Fruit fly (Drosophila melanogaster): ENCODE measurements around the gene Ipk2.
A peak's percentile ranks its signal among the peaks of the same experiment; 100 is the strongest.

Gene Ipk2

dm6 chr2L:585268-585667 lies 11.2 kb upstream of the Ipk2 start:
- TF ChIP-seq crol (GFP tag; IDR thresholded peaks at IDR 0.05) = peak; percentile 49
- peak; percentile 95 for TF ChIP-seq Nf-YC (tag; optimal IDR thresholded peaks at IDR 0.05)
- TF ChIP-seq D19B (GFP tag; optimal IDR thresholded peaks at IDR 0.05) = no peak
- TF ChIP-seq seq (GFP tag; IDR thresholded peaks at IDR 0.05) = peak; percentile 81
- peak; percentile 24 to 33 for TF ChIP-seq Trl (optimal IDR thresholded peaks at IDR 0.05)
- TF ChIP-seq Trl (GFP tag; optimal IDR thresholded peaks at IDR 0.05) = no peak
- TF ChIP-seq Bgb (GFP tag; IDR thresholded peaks at IDR 0.05; ENCODE audit: partially characterized antibody) = no peak
- TF ChIP-seq CG14441 (GFP tag; IDR thresholded peaks at IDR 0.05) = no peak
- peak; percentile 95 for TF ChIP-seq Nf-YB (GFP tag; optimal IDR thresholded peaks at IDR 0.05)

dm6 chr2L:577186-577585 lies 3.1 kb upstream of the Ipk2 start, which contains the start of gene Pph13:
TSS of gene Pph13 (plus strand) at chr2L:577486.
- TF ChIP-seq oc (tag; optimal IDR thresholded peaks at IDR 0.05) (no peak), ab (GFP tag; optimal IDR thresholded peaks at IDR 0.05) (no peak), tup (GFP tag; optimal IDR thresholded peaks at IDR 0.05) (no peak)

- TF ChIP-seq CG11085 (GFP tag; IDR thresholded peaks at IDR 0.05) = no peak
- TF ChIP-seq crp (GFP tag; optimal IDR thresholded peaks at IDR 0.05) = no peak
- TF ChIP-seq CG15011 (GFP tag; optimal IDR thresholded peaks at IDR 0.05) = no peak
- TF ChIP-seq Lhr (GFP tag; optimal IDR thresholded peaks at IDR 0.05) = no peak
- TF ChIP-seq wek (GFP tag; optimal IDR thresholded peaks at IDR 0.05) = no peak
- no peak for TF ChIP-seq Drgx (GFP tag; IDR thresholded peaks at IDR 0.05)
- TF ChIP-seq Ravus (GFP tag; IDR thresholded peaks at IDR 0.05) = no peak
- TF ChIP-seq CTCF (GFP tag; optimal IDR thresholded peaks at IDR 0.05) = peak; percentile 70
- TF ChIP-seq Dref (GFP tag; IDR thresholded peaks at IDR 0.05) = no peak
- no peak for TF ChIP-seq CG18764 (GFP tag; optimal IDR thresholded peaks at IDR 0.05)
- no peak for TF ChIP-seq CG11247 (GFP tag; IDR thresholded peaks at IDR 0.05)
- TF ChIP-seq CG30020 (tag; optimal IDR thresholded peaks at IDR 0.05) = no peak
- no peak for TF ChIP-seq run (tag; optimal IDR thresholded peaks at IDR 0.05)
- peak; percentile 93 for TF ChIP-seq Ets65A (GFP tag)
- no peak for TF ChIP-seq CG12659 (GFP tag; optimal IDR thresholded peaks at IDR 0.05)
- no peak for TF ChIP-seq zen (tag; optimal IDR thresholded peaks at IDR 0.05)
- no peak for TF ChIP-seq zfh1 (GFP tag; IDR thresholded peaks at IDR 0.05)
- peak; percentile 33 for TF ChIP-seq sens (GFP tag)
- 0 out of 3 replicates have a peak, but pooled peaks have one; percentile 31 for TF ChIP-seq ci (GFP tag; IDR thresholded peaks at IDR 0.05)
- TF ChIP-seq pita (GFP tag; optimal IDR thresholded peaks at IDR 0.05) = peak; percentile 39
These were observed 2.6 kb upstream of the Ipk2 start, which contains the start of gene Ptth for dm6 chr2L:576559-577184. TSS of gene Ptth (minus strand) at chr2L:576896.

dm6 chr2L:568030-568429 lies 6.0 kb downstream of the Ipk2 start, which contains the start of the genes Nle and Sf3b1:
TSS of gene Nle (minus strand) at chr2L:568121.
TSS of gene Sf3b1 (plus strand) at chr2L:568340.
- TF ChIP-seq phol (tag; optimal IDR thresholded peaks at IDR 0.05) = peak; percentile 77
- no peak for TF ChIP-seq Asciz (GFP tag; optimal IDR thresholded peaks at IDR 0.05)
- no peak for TF ChIP-seq HHEX (GFP tag; optimal IDR thresholded peaks at IDR 0.05)
- TF ChIP-seq MBD-R2 (GFP tag; IDR thresholded peaks at IDR 0.05) = peak; percentile 81
- no peak for TF ChIP-seq CG12769 (tag; optimal IDR thresholded peaks at IDR 0.05)
- no peak for TF ChIP-seq CG11456 (GFP tag; IDR thresholded peaks at IDR 0.05)
- peak; percentile 38 to 64 for TF ChIP-seq dpn (GFP tag; optimal IDR thresholded peaks at IDR 0.05)
- TF ChIP-seq amos (GFP tag; IDR thresholded peaks at IDR 0.05; ENCODE audit: partially characterized antibody) = peak; percentile 91
- no peak for TF ChIP-seq Ssrp (tag; optimal IDR thresholded peaks at IDR 0.05)
- TF ChIP-seq BEAF-32 (GFP tag; optimal IDR thresholded peaks at IDR 0.05) = peak; percentile 96
- no peak for TF ChIP-seq CG14965 (GFP tag; optimal IDR thresholded peaks at IDR 0.05; ENCODE audit: borderline replicate concordance)
- TF ChIP-seq Bteb2 (GFP tag; optimal IDR thresholded peaks at IDR 0.05) = peak; percentile 0
- TF ChIP-seq CG6813 (GFP tag; optimal IDR thresholded peaks at IDR 0.05) = no peak
- peak; percentile 37 for TF ChIP-seq zfh2 (GFP tag; optimal IDR thresholded peaks at IDR 0.05)
- peak; percentile 21 for TF ChIP-seq cato (GFP tag; optimal IDR thresholded peaks at IDR 0.05; ENCODE audit: borderline replicate concordance)
- no peak for TF ChIP-seq zf30C (GFP tag; optimal IDR thresholded peaks at IDR 0.05)
- TF ChIP-seq emc (GFP tag; optimal IDR thresholded peaks at IDR 0.05) = no peak

Measured in whole organism, embryonic.